Fruit fly (Drosophila melanogaster) whole organism, embryonic: Measurements from ENCODE around the gene CG32462.

Source experiments
- CG11695 ChIP-seq: fragments of 200-800 bp; sonication (Bioruptor generic); IDR thresholded peaks from 3 replicates; pipeline ENCODE4 v1.3.6; 2022; ENCODE audit warnings: missing biosample characterization, missing genetic modification characterization
- CG15479 ChIP-seq: fragments of 200-800 bp; sonication (Bioruptor generic); optimal IDR thresholded peaks from 3 replicates; lab custom pipeline; 2019; ENCODE audit warnings: missing biosample characterization, mild to moderate bottlenecking, missing genetic modification characterization, moderate library complexity
- CG17612 ChIP-seq: fragments of 200-800 bp; sonication (Bioruptor generic); IDR thresholded peaks from 2 replicates; pipeline ENCODE4 v1.3.6; 2022; ENCODE audit warnings: missing biosample characterization, missing genetic modification characterization
- CG2129 ChIP-seq: fragments of 200-800 bp; sonication (Bioruptor generic); IDR thresholded peaks from 2 replicates; pipeline ENCODE4 v1.3.6; 2022; ENCODE audit warnings: missing biosample characterization, missing genetic modification characterization; ENCODE audit not compliant: partially characterized antibody
- CG4730 ChIP-seq: fragments of 200-800 bp; sonication (Bioruptor generic); IDR thresholded peaks from 2 replicates; pipeline ENCODE4 v1.3.6; 2022; ENCODE audit warnings: missing biosample characterization, missing genetic modification characterization
- CG8924 ChIP-seq: fragments of 200-800 bp; optimal IDR thresholded peaks from 3 replicates; lab custom pipeline; 2019; ENCODE audit warnings: missing biosample characterization, mild to moderate bottlenecking, missing genetic modification characterization, moderate library complexity
- Ets65A ChIP-seq: fragments of 200-800 bp; sonication (Bioruptor generic); peaks from one replicate; lab custom pipeline; 2016; ENCODE audit warnings: missing biosample characterization, missing genetic modification characterization
- HHEX ChIP-seq: fragments of 200-800 bp; sonication (Bioruptor generic); optimal IDR thresholded peaks from 3 replicates; lab custom pipeline; 2017; ENCODE audit warnings: missing biosample characterization, mild to moderate bottlenecking, missing genetic modification characterization, missing genetic modification reagents
- Hand ChIP-seq: fragments of 200-800 bp; sonication (Bioruptor generic); optimal IDR thresholded peaks from 2 replicates; lab custom pipeline; 2017; ENCODE audit warnings: mild to moderate bottlenecking, missing biosample characterization, missing genetic modification reagents, missing genetic modification characterization
- Hey ChIP-seq: fragments of 200-800 bp; sonication (Bioruptor generic); optimal IDR thresholded peaks from 3 replicates; lab custom pipeline; 2018; ENCODE audit warnings: missing biosample characterization, mild to moderate bottlenecking, missing genetic modification characterization
- Taf1 ChIP-seq: fragments of 200-800 bp; sonication (Bioruptor generic); IDR thresholded peaks from 2 replicates; pipeline ENCODE4 v1.3.6; 2022; ENCODE audit warnings: missing biosample characterization, missing genetic modification characterization
- cg ChIP-seq: fragments of 200-800 bp; sonication (Bioruptor generic); optimal IDR thresholded peaks from 3 replicates; lab custom pipeline; 2019; ENCODE audit warnings: missing biosample characterization, mild to moderate bottlenecking, missing genetic modification characterization, moderate library complexity
- dysf ChIP-seq: fragments of 200-800 bp; sonication (Bioruptor generic); IDR thresholded peaks from 3 replicates; pipeline ENCODE4 v1.3.6; 2022; ENCODE audit warnings: missing biosample characterization, missing genetic modification characterization
- ewg ChIP-seq: fragments of 200-800 bp; sonication (Bioruptor generic); optimal IDR thresholded peaks from 3 replicates; lab custom pipeline; 2017; ENCODE audit warnings: mild to moderate bottlenecking, missing biosample characterization, missing genetic modification reagents, missing genetic modification characterization
- insv ChIP-seq, 2 experiments: fragments of 200-800 bp; sonication (Bioruptor generic); optimal IDR thresholded peaks; 3 replicates each; lab custom pipeline; 2016 to 2018; ENCODE audit warnings: missing biosample characterization in 2 of 2, missing genetic modification characterization in 2 of 2

CG32462 gene

dm6 chr3L:22820190-22820589 lies 33.1 kb downstream of the CG32462 start:
- TF ChIP-seq CG15479 (GFP tag; lab: Kevin White, UChicago) (peak; percentile 75), Taf1 (no peak), Ets65A (GFP tag; lab: Kevin White, UChicago) (peak; percentile 5), CG2129 (GFP tag; lab: Robert Waterston, UW) (no peak), insv (GFP tag; optimal IDR thresholded peaks at IDR 0.05; lab: Kevin White, UChicago) (no peak), Hey (tag; lab: Kevin White, UChicago) (no peak), cg (GFP tag; lab: Kevin White, UChicago) (no peak), Hand (GFP tag; lab: Kevin White, UChicago) (no peak), CG4730 (no peak), dysf (GFP tag; lab: Robert Waterston, UW) (0 out of 3 replicates have a peak, but pooled peaks have one; percentile 26), CG8924 (tag; lab: Kevin White, UChicago) (no peak), ewg (GFP tag; lab: Kevin White, UChicago) (no peak), HHEX (GFP tag; lab: Kevin White, UChicago) (no peak), CG17612 (GFP tag; lab: Robert Waterston, UW) (no peak), CG11695 (GFP tag; lab: Robert Waterston, UW) (no peak)
